Fruit fly (Drosophila melanogaster) ovary, adult (tissue): ENCODE measurements around the gene CG43254.

Experiments
- CG17801 ChIP-seq: fragments of 200-800 bp; optimal IDR thresholded peaks from 2 replicates; lab custom pipeline; 2019; ENCODE audit warnings: missing biosample characterization, mild to moderate bottlenecking, missing genetic modification characterization, moderate library complexity; ENCODE audit not compliant: partially characterized antibody

The CG43254 gene

dm6 chr3R:7739463-7739862, at the start of gene CG43254:
TSS of gene CG43254 (minus strand) at chr3R:7739563.
- no peak for TF ChIP-seq CG17801 (GFP tag; lab: Kevin White, UChicago)

- TF ChIP-seq CG17801 (GFP tag; lab: Kevin White, UChicago): no peak
Observed at dm6 chr3R:7787899-7788298, 48.5 kb upstream of the CG43254 start, which contains the start of gene CG18748. TSS of gene CG18748 (minus strand) at chr3R:7787923.

- no peak for TF ChIP-seq CG17801 (GFP tag; lab: Kevin White, UChicago)
Observed at dm6 chr3R:7785784-7786183, 46.4 kb upstream of the CG43254 start, which contains the start of gene CG18745. TSS of gene CG18745 (minus strand) at chr3R:7786119.

- no peak for TF ChIP-seq CG17801 (GFP tag; lab: Kevin White, UChicago)
Observed at dm6 chr3R:7782933-7783686, 43.7 kb upstream of the CG43254 start, which contains the start of gene CG18747. TSS of gene CG18747 (minus strand) at chr3R:7783446.

- TF ChIP-seq CG17801 (GFP tag; lab: Kevin White, UChicago): no peak
Observed at dm6 chr3R:7779620-7780019, 40.3 kb upstream of the CG43254 start.

dm6 chr3R:7771656-7772055, 32.3 kb upstream of the CG43254 start, which contains the start of gene CG11286:
TSS of gene CG11286 (minus strand) at chr3R:7771756.
- no peak for TF ChIP-seq CG17801 (GFP tag; lab: Kevin White, UChicago)

- TF ChIP-seq CG17801 (GFP tag; lab: Kevin White, UChicago): no peak
Observed at dm6 chr3R:7760970-7761558, 21.7 kb upstream of the CG43254 start.

- TF ChIP-seq CG17801 (GFP tag; lab: Kevin White, UChicago): no peak
Observed at dm6 chr3R:7759486-7759885, 20.1 kb upstream of the CG43254 start, which contains the start of gene Sp7. TSS of gene Sp7 (plus strand) at chr3R:7759786.

dm6 chr3R:7757822-7758221, 18.5 kb upstream of the CG43254 start, which contains the start of gene CG10919:
TSS of gene CG10919 (plus strand) at chr3R:7758122.
- no peak for TF ChIP-seq CG17801 (GFP tag; lab: Kevin White, UChicago)

dm6 chr3R:7753518-7753917, 14.2 kb upstream of the CG43254 start:
- TF ChIP-seq CG17801 (GFP tag; lab: Kevin White, UChicago): no peak

- no peak for TF ChIP-seq CG17801 (GFP tag; lab: Kevin White, UChicago)
Observed at dm6 chr3R:7749993-7750392, 10.6 kb upstream of the CG43254 start, which contains the start of gene pyd3. TSS of gene pyd3 (minus strand) at chr3R:7750079.

- TF ChIP-seq CG17801 (GFP tag; lab: Kevin White, UChicago): no peak
Observed at dm6 chr3R:7722117-7722516, 17.2 kb downstream of the CG43254 start, which contains the start of gene CG2616. TSS of gene CG2616 (plus strand) at chr3R:7722417.

dm6 chr3R:7719990-7720389, 19.4 kb downstream of the CG43254 start:
- TF ChIP-seq CG17801 (GFP tag; lab: Kevin White, UChicago): no peak
